Worm (Caenorhabditis elegans) whole organism, L1 larva: ENCODE data around the gene pqn-70.

ENCODE experiments used
- F16B12.6 ChIP-seq: fragments of 150-350 bp; optimal IDR thresholded peaks from 2 replicates; lab custom pipeline; 2014; ENCODE audit warnings: missing biosample characterization, missing genetic modification characterization
- Y116A8C.19 ChIP-seq: sonication (generic microtip); optimal IDR thresholded peaks from 2 replicates; lab custom pipeline; 2016; ENCODE audit warnings: missing compliant biosample characterization, missing genetic modification characterization, borderline replicate concordance
- aha-1 ChIP-seq: fragments of 150-350 bp; optimal IDR thresholded peaks from 2 replicates; lab custom pipeline; 2014; ENCODE audit warnings: missing biosample characterization, missing genetic modification characterization
- alr-1 ChIP-seq: fragments of 200-800 bp; sonication (Bioruptor generic); optimal IDR thresholded peaks from 2 replicates; lab custom pipeline; 2018; ENCODE audit warnings: borderline replicate concordance, mild to moderate bottlenecking, missing genetic modification characterization, missing compliant biosample characterization
- blmp-1 ChIP-seq: fragments of 150-350 bp; optimal IDR thresholded peaks from 2 replicates; lab custom pipeline; 2014; ENCODE audit warnings: missing biosample characterization, missing genetic modification characterization
- ceh-88 ChIP-seq: fragments of 200-800 bp; sonication (Bioruptor generic); IDR thresholded peaks from 2 replicates; pipeline ENCODE4 v1.3.6; 2022; ENCODE audit warnings: missing genetic modification characterization, missing compliant biosample characterization
- ceh-90 ChIP-seq: sonication (generic microtip); optimal IDR thresholded peaks from 2 replicates; lab custom pipeline; 2016; ENCODE audit warnings: missing genetic modification characterization, missing compliant biosample characterization
- dsc-1 ChIP-seq: sonication (generic microtip); optimal IDR thresholded peaks from 2 replicates; lab custom pipeline; 2016; ENCODE audit warnings: mild to moderate bottlenecking, missing genetic modification characterization, missing compliant biosample characterization
- efl-1 ChIP-seq, 4 experiments: fragments of 150-350 bp; optimal IDR thresholded peaks in 3 of 4; peaks in 1 of 4; 1 replicate in 1 of 4; 2 replicates in 3 of 4; lab custom pipeline; 2014; ENCODE audit warnings: missing biosample characterization in 2 of 4, missing genetic modification characterization in 2 of 4, missing genetic modification reagents in 2 of 4
- egl-13 ChIP-seq: sonication (generic microtip); optimal IDR thresholded peaks from 2 replicates; lab custom pipeline; 2016; ENCODE audit warnings: missing genotype, missing genetic modification reagents, missing genetic modification characterization, missing compliant biosample characterization
- elt-3 ChIP-seq, 6 experiments: fragments of 150-350 bp in 1 of 6; sonication (generic microtip); optimal IDR thresholded peaks; 2 replicates each; lab custom pipeline; 2017 to 2018; ENCODE audit warnings: missing biosample characterization in 6 of 6, missing genetic modification characterization in 6 of 6, inconsistent platforms in 1 of 6
- ets-5 ChIP-seq: fragments of 200-800 bp; sonication (Bioruptor generic); IDR thresholded peaks from 2 replicates; pipeline ENCODE4 v1.3.6; 2022; ENCODE audit warnings: missing genetic modification characterization, missing compliant biosample characterization
- fkh-10 ChIP-seq: sonication (generic microtip); optimal IDR thresholded peaks from 2 replicates; lab custom pipeline; 2017; ENCODE audit warnings: missing biosample characterization, missing genetic modification reagents, missing genetic modification characterization
- hlh-4 ChIP-seq: sonication (generic microtip); optimal IDR thresholded peaks from 2 replicates; lab custom pipeline; 2016; ENCODE audit warnings: mild to moderate bottlenecking, missing genetic modification characterization, missing compliant biosample characterization
- lin-13 ChIP-seq: fragments of 150-350 bp; optimal IDR thresholded peaks from 2 replicates; lab custom pipeline; 2014; ENCODE audit warnings: missing biosample characterization, missing genetic modification reagents, missing genetic modification characterization
- lin-14 ChIP-seq: fragments of 200-800 bp; sonication (Bioruptor generic); optimal IDR thresholded peaks from 2 replicates; lab custom pipeline; 2018; ENCODE audit warnings: mild to moderate bottlenecking, missing genetic modification characterization, moderate library complexity, missing compliant biosample characterization
- lin-35 ChIP-seq, 2 experiments: fragments of 150-350 bp; optimal IDR thresholded peaks; 2 replicates each; lab custom pipeline; 2014; ENCODE audit warnings: missing biosample characterization in 2 of 2, missing genetic modification characterization in 2 of 2, missing genetic modification reagents in 2 of 2
- lin-39 ChIP-seq: fragments of 150-350 bp; optimal IDR thresholded peaks from 2 replicates; lab custom pipeline; 2014; ENCODE audit warnings: missing biosample characterization, missing genetic modification reagents, missing genetic modification characterization
- lir-3 ChIP-seq: sonication (generic microtip); optimal IDR thresholded peaks from 2 replicates; lab custom pipeline; 2016; ENCODE audit warnings: mild to moderate bottlenecking, missing genetic modification characterization, moderate library complexity, missing compliant biosample characterization; ENCODE audit not compliant: poor library complexity
- mep-1 ChIP-seq: fragments of 150-350 bp; optimal IDR thresholded peaks from 2 replicates; lab custom pipeline; 2014; ENCODE audit warnings: missing biosample characterization, missing genetic modification characterization
- nhr-20 ChIP-seq: sonication (generic microtip); optimal IDR thresholded peaks from 2 replicates; lab custom pipeline; 2016; ENCODE audit warnings: mild to moderate bottlenecking, missing genetic modification characterization, missing compliant biosample characterization
- nhr-28 ChIP-seq: fragments of 150-350 bp; optimal IDR thresholded peaks from 2 replicates; lab custom pipeline; 2014; ENCODE audit warnings: missing biosample characterization, missing genetic modification characterization
- nhr-76 ChIP-seq: sonication (generic microtip); optimal IDR thresholded peaks from 2 replicates; lab custom pipeline; 2017; ENCODE audit warnings: missing biosample characterization, missing genetic modification characterization
- nhr-85 ChIP-seq: sonication (generic microtip); peaks from one replicate; lab custom pipeline; 2016; ENCODE audit warnings: missing genetic modification characterization, inconsistent platforms, missing compliant biosample characterization
- nhr-90 ChIP-seq: sonication (generic microtip); optimal IDR thresholded peaks from 2 replicates; lab custom pipeline; 2016; ENCODE audit warnings: mild to moderate bottlenecking, missing genetic modification characterization, missing compliant biosample characterization; ENCODE audit not compliant: poor library complexity
- rnt-1 ChIP-seq: sonication (generic microtip); optimal IDR thresholded peaks from 2 replicates; lab custom pipeline; 2016; ENCODE audit warnings: mild to moderate bottlenecking, missing genetic modification characterization, moderate library complexity, missing compliant biosample characterization
- snpc-4 ChIP-seq: fragments of 150-350 bp; optimal IDR thresholded peaks from 2 replicates; lab custom pipeline; 2014; ENCODE audit warnings: missing biosample characterization, missing genetic modification characterization
- snu-23 ChIP-seq: sonication (generic microtip); optimal IDR thresholded peaks from 2 replicates; lab custom pipeline; 2016; ENCODE audit warnings: missing genetic modification characterization, missing compliant biosample characterization
- sox-4 ChIP-seq: sonication (generic microtip); optimal IDR thresholded peaks from 2 replicates; lab custom pipeline; 2016; ENCODE audit warnings: missing genetic modification characterization, missing compliant biosample characterization
- tbx-2 ChIP-seq: sonication (generic microtip); optimal IDR thresholded peaks from 2 replicates; lab custom pipeline; 2016; ENCODE audit warnings: missing genetic modification characterization, missing compliant biosample characterization
- xbp-1 ChIP-seq: sonication (generic microtip); optimal IDR thresholded peaks from 2 replicates; lab custom pipeline; 2016; ENCODE audit warnings: missing genetic modification characterization, missing compliant biosample characterization
- zag-1 ChIP-seq: fragments of 150-350 bp; optimal IDR thresholded peaks from 2 replicates; lab custom pipeline; 2014; ENCODE audit warnings: missing biosample characterization, missing genetic modification characterization
- zip-4 ChIP-seq: fragments of 200-800 bp; sonication (Bioruptor generic); optimal IDR thresholded peaks from 2 replicates; lab custom pipeline; 2018; ENCODE audit warnings: mild to moderate bottlenecking, missing genetic modification characterization, moderate library complexity, missing compliant biosample characterization

Gene pqn-70

ce11 chrV:11196631-11197258 lies 31.8 kb downstream of the pqn-70 start (continued):
- TF ChIP-seq mep-1 (tag; lab: Kevin White, UChicago) (peak; percentile 28), blmp-1 (tag; lab: Kevin White, UChicago) (peak; percentile 79), ets-5 (no peak), sox-4 (no peak), Y116A8C.19 (tag; lab: Kevin White, UChicago) (no peak), zip-4 (GFP tag; lab: Kevin White, UChicago) (no peak), ceh-88 (no peak), xbp-1 (tag; lab: Kevin White, UChicago) (peak; percentile 16), fkh-10 (no peak), nhr-90 (tag; lab: Kevin White, UChicago) (no peak), lir-3 (tag; lab: Kevin White, UChicago) (no peak)

- TF ChIP-seq lin-35 (GFP tag; optimal IDR thresholded peaks at IDR 0.05; lab: Kevin White, UChicago) (no peak), lin-39 (tag; lab: Kevin White, UChicago) (no peak), alr-1 (tag; lab: Kevin White, UChicago) (no peak), zag-1 (tag; lab: Kevin White, UChicago) (no peak), nhr-28 (tag; lab: Kevin White, UChicago) (no peak), egl-13 (tag; lab: Kevin White, UChicago) (no peak), dsc-1 (tag; lab: Kevin White, UChicago) (peak; percentile 31)
These were observed 32.4 kb downstream of the pqn-70 start, which contains the start of gene clc-6 for ce11 chrV:11196109-11196508. TSS of gene clc-6 (minus strand) at chrV:11196209.

DNA sequence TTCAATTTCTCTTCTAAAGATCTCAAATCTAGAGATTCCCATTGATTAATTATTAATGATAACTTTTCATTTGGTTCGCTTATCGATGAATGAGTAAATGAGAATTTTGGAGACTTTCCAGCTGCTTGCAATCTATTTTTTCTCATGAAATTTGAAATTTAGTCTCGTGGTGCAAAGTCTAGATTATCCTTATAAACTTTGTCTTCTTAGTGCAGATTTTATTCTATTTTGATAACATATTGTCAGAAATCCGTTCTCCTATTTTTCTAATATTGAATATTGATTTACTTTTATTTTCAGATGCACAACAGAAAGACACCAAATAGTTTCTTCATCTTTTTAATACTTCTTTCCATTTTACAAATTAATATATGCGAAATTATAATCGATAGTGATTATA lies 37.5 kb downstream of the pqn-70 start, which contains the start of gene lgc-49:
lgc-49 (plus strand) TSS at position 301 of the 400 bp plus-strand sequence.
- TF ChIP-seq snpc-4 (tag; lab: Kevin White, UChicago) (no peak), ceh-90 (no peak), aha-1 (tag; lab: Kevin White, UChicago) (no peak), F16B12.6 (tag; lab: Kevin White, UChicago) (no peak), nhr-76 (tag; lab: Kevin White, UChicago) (no peak), mep-1 (tag; lab: Kevin White, UChicago) (no peak)

DNA sequence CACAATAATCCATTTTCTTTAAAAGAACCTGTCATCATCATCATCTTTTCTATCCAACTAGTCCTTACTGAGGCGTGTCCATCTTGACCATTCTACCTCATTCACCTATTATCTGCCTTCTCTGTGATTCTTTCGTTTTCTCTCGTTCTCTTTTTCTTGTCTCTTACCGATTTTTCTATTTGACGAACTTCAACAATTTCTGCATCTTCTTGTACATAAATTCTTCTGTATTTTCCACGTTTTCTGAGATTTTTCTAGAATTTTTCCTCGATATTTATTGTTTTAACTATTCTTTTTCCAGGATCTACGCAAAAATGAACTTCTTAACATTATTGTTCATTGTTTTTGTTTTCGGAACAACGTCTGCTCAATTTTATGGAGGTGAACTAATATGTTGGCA lies 45.6 kb downstream of the pqn-70 start, which contains the start of gene cnc-10:
cnc-10 (plus strand) TSS at position 301 of the 400 bp plus-strand sequence.
- TF ChIP-seq tbx-2 (tag; lab: Kevin White, UChicago) (no peak), lin-14 (GFP tag; lab: Kevin White, UChicago) (peak; percentile 11), blmp-1 (tag; lab: Kevin White, UChicago) (peak; percentile 42), elt-3 (tag; optimal IDR thresholded peaks at IDR 0.05; lab: Kevin White, UChicago) (peak in 1 of 6 experiments; percentile 18), snu-23 (GFP tag; lab: Kevin White, UChicago) (peak; percentile 16)

- no peak for TF ChIP-seq Y116A8C.19 (tag; lab: Kevin White, UChicago)
- no peak for TF ChIP-seq lin-13
- no peak for TF ChIP-seq fkh-10
- peak; percentile 24 for TF ChIP-seq nhr-20 (tag; lab: Kevin White, UChicago)
- no peak for TF ChIP-seq rnt-1
- TF ChIP-seq elt-3 (tag; optimal IDR thresholded peaks at IDR 0.05; lab: Kevin White, UChicago), result peak in 1 of 6 experiments; percentile 3
- TF ChIP-seq hlh-4 (tag; lab: Kevin White, UChicago), result no peak
- peak; percentile 89 for TF ChIP-seq nhr-85 (tag; lab: Kevin White, UChicago)
- no peak for TF ChIP-seq efl-1 (optimal IDR thresholded peaks at IDR 0.05; lab: Kevin White, UChicago)
- peak in 1 of 2 experiments; percentile 8 for TF ChIP-seq efl-1 (GFP tag; optimal IDR thresholded peaks at IDR 0.05 in 1 of 2; lab: Kevin White, UChicago)
- peak; percentile 51 for TF ChIP-seq lin-14 (GFP tag; lab: Kevin White, UChicago)
These were observed 47.6 kb downstream of the pqn-70 start for ce11 chrV:11180951-11181350.
